Worm (Caenorhabditis elegans) whole organism, L4 larva: ENCODE results near the gene ddb-1.

ENCODE experiments used
- D1046.2 ChIP-seq: fragments of 200-800 bp; sonication (Bioruptor generic); IDR thresholded peaks from 2 replicates; pipeline ENCODE4 v1.3.6; 2022; ENCODE audit warnings: missing genetic modification characterization, missing compliant biosample characterization
- F44E2.7 ChIP-seq: fragments of 200-800 bp; sonication (Bioruptor generic); IDR thresholded peaks from 2 replicates; pipeline ENCODE4 v2.1.2; 2022; ENCODE audit warnings: missing genetic modification characterization, missing compliant biosample characterization
- F49E8.2 ChIP-seq: sonication (generic microtip); optimal IDR thresholded peaks from 2 replicates; lab custom pipeline; 2016; ENCODE audit warnings: missing compliant biosample characterization, mild to moderate bottlenecking, missing genetic modification characterization, borderline replicate concordance
- T26A8.4 ChIP-seq: fragments of 200-800 bp; sonication (Bioruptor generic); IDR thresholded peaks from 2 replicates; pipeline ENCODE4 v1.3.6; 2022; ENCODE audit warnings: missing genetic modification characterization, missing compliant biosample characterization
- Y75B8A.6 ChIP-seq: fragments of 200-800 bp; sonication (Bioruptor generic); IDR thresholded peaks from 2 replicates; pipeline ENCODE4 v1.3.6; 2022; ENCODE audit warnings: missing genetic modification reagents, missing genetic modification characterization, missing compliant biosample characterization
- aly-2 ChIP-seq: sonication (generic microtip); optimal IDR thresholded peaks from 2 replicates; lab custom pipeline; 2018; ENCODE audit warnings: missing biosample characterization, missing genetic modification characterization
- arid-1 ChIP-seq: fragments of 200-800 bp; sonication (Bioruptor generic); conservative IDR thresholded peaks from 2 replicates; pipeline ENCODE4 v1.3.6; 2022; ENCODE audit warnings: missing genetic modification reagents, missing genetic modification characterization, missing compliant biosample characterization
- attf-4 ChIP-seq: sonication (generic microtip); optimal IDR thresholded peaks from 3 replicates; lab custom pipeline; 2017; ENCODE audit warnings: missing biosample characterization, missing genetic modification characterization
- ceh-62 ChIP-seq: sonication (generic microtip); optimal IDR thresholded peaks from 2 replicates; lab custom pipeline; 2017; ENCODE audit warnings: missing biosample characterization, missing genetic modification characterization
- cey-2 ChIP-seq: sonication (generic microtip); optimal IDR thresholded peaks from 3 replicates; lab custom pipeline; 2017; ENCODE audit warnings: missing genetic modification characterization, mild to moderate bottlenecking, missing compliant biosample characterization, antibody characterized with exemption, borderline replicate concordance; ENCODE audit not compliant: insufficient read depth
- daf-16 ChIP-seq, 3 experiments: sonication (generic microtip); optimal IDR thresholded peaks; 2 replicates each; lab custom pipeline; 2016 to 2017; ENCODE audit warnings: missing genetic modification characterization in 3 of 3, missing genetic modification reagents in 3 of 3, mild to moderate bottlenecking in 2 of 3, missing compliant biosample characterization in 2 of 3, missing biosample characterization in 1 of 3, moderate library complexity in 1 of 3
- dmd-8 ChIP-seq: fragments of 200-800 bp; sonication (Bioruptor generic); IDR thresholded peaks from 2 replicates; pipeline ENCODE4 v1.3.6; 2022; ENCODE audit warnings: missing genetic modification characterization, missing compliant biosample characterization
- dmd-9 ChIP-seq: fragments of 200-800 bp; sonication (Bioruptor generic); IDR thresholded peaks from 2 replicates; pipeline ENCODE4 v1.3.6; 2022; ENCODE audit warnings: missing genetic modification reagents, missing genetic modification characterization, missing compliant biosample characterization
- dve-1 ChIP-seq: sonication (generic microtip); optimal IDR thresholded peaks from 2 replicates; lab custom pipeline; 2017; ENCODE audit warnings: antibody characterized with exemption, mild to moderate bottlenecking, missing genetic modification characterization, missing compliant biosample characterization; ENCODE audit not compliant: insufficient read depth
- egl-27 ChIP-seq: sonication (generic microtip); optimal IDR thresholded peaks from 3 replicates; lab custom pipeline; 2017; ENCODE audit warnings: missing biosample characterization, missing genetic modification reagents, missing genetic modification characterization
- egl-43 ChIP-seq: fragments of 200-800 bp; sonication (Bioruptor generic); IDR thresholded peaks from 2 replicates; pipeline ENCODE4 v1.3.6; 2022; ENCODE audit warnings: missing genetic modification reagents, missing genetic modification characterization, missing compliant biosample characterization
- fkh-10 ChIP-seq: fragments of 150-350 bp; optimal IDR thresholded peaks from 2 replicates; lab custom pipeline; 2014; ENCODE audit warnings: missing biosample characterization, missing genetic modification reagents, missing genetic modification characterization
- fos-1 ChIP-seq: fragments of 150-350 bp; optimal IDR thresholded peaks from 2 replicates; lab custom pipeline; 2014; ENCODE audit warnings: missing biosample characterization, missing genetic modification characterization
- hlh-11 ChIP-seq: fragments of 200-800 bp; sonication (Bioruptor generic); optimal IDR thresholded peaks from 2 replicates; lab custom pipeline; 2018; ENCODE audit warnings: mild to moderate bottlenecking, missing genetic modification characterization, missing compliant biosample characterization
- hlh-30 ChIP-seq: sonication (generic microtip); optimal IDR thresholded peaks from 2 replicates; lab custom pipeline; 2017; ENCODE audit warnings: antibody characterized with exemption, mild to moderate bottlenecking, missing genetic modification characterization, missing compliant biosample characterization; ENCODE audit not compliant: insufficient read depth
- jun-1 ChIP-seq: fragments of 150-350 bp; optimal IDR thresholded peaks from 2 replicates; lab custom pipeline; 2014; ENCODE audit warnings: missing biosample characterization, missing genetic modification reagents, missing genetic modification characterization
- lin-1 ChIP-seq: fragments of 200-800 bp; sonication (Bioruptor generic); IDR thresholded peaks from 2 replicates; pipeline ENCODE4 v1.3.6; 2022; ENCODE audit warnings: missing genetic modification reagents, missing genetic modification characterization, missing compliant biosample characterization
- lin-13 ChIP-seq: fragments of 150-350 bp; optimal IDR thresholded peaks from 2 replicates; lab custom pipeline; 2014; ENCODE audit warnings: missing biosample characterization, missing genetic modification reagents, missing genetic modification characterization
- lin-15B ChIP-seq: fragments of 150-350 bp; sonication (generic microtip); optimal IDR thresholded peaks from 3 replicates; lab custom pipeline; 2014; ENCODE audit warnings: missing biosample characterization, missing genetic modification characterization
- lin-38 ChIP-seq: fragments of 200-800 bp; sonication (Bioruptor generic); IDR thresholded peaks from 2 replicates; pipeline ENCODE4 v1.3.6; 2022; ENCODE audit warnings: missing genetic modification reagents, missing genetic modification characterization, missing compliant biosample characterization
- lsy-2 ChIP-seq, 2 experiments: fragments of 150-350 bp in 1 of 2; sonication (generic microtip) in 1 of 2; optimal IDR thresholded peaks; 2 replicates each; lab custom pipeline; 2014 to 2017; ENCODE audit warnings: missing biosample characterization in 2 of 2, missing genetic modification characterization in 2 of 2
- madf-5 ChIP-seq, 2 experiments: fragments of 200-800 bp; sonication (Bioruptor generic); IDR thresholded peaks; 2 replicates each; pipeline ENCODE4 v1.3.6; 2022; ENCODE audit warnings: missing compliant biosample characterization in 2 of 2, missing genetic modification characterization in 2 of 2
- mxl-2 ChIP-seq: fragments of 200-800 bp; sonication (Bioruptor generic); conservative IDR thresholded peaks from 2 replicates; pipeline ENCODE4 v1.3.6; 2022; ENCODE audit warnings: missing genetic modification reagents, missing genetic modification characterization, missing compliant biosample characterization
- nhr-10 ChIP-seq: fragments of 150-350 bp; optimal IDR thresholded peaks from 2 replicates; lab custom pipeline; 2014; ENCODE audit warnings: missing biosample characterization, missing genetic modification characterization
- nhr-111 ChIP-seq: fragments of 200-800 bp; sonication (Bioruptor generic); optimal IDR thresholded peaks from 2 replicates; lab custom pipeline; 2018; ENCODE audit warnings: mild to moderate bottlenecking, missing genetic modification characterization, missing compliant biosample characterization
- nhr-41 ChIP-seq: fragments of 200-800 bp; sonication (Bioruptor generic); IDR thresholded peaks from 2 replicates; pipeline ENCODE4 v1.3.6; 2022; ENCODE audit warnings: missing genetic modification reagents, missing genetic modification characterization, missing compliant biosample characterization
- nhr-42 ChIP-seq: fragments of 200-800 bp; sonication (Bioruptor generic); IDR thresholded peaks from 2 replicates; pipeline ENCODE4 v1.3.6; 2022; ENCODE audit warnings: missing genetic modification characterization, missing compliant biosample characterization
- nhr-48 ChIP-seq: sonication (generic microtip); optimal IDR thresholded peaks from 2 replicates; lab custom pipeline; 2016; ENCODE audit warnings: mild to moderate bottlenecking, missing genetic modification characterization, missing compliant biosample characterization
- nhr-76 ChIP-seq: fragments of 150-350 bp; optimal IDR thresholded peaks from 2 replicates; lab custom pipeline; 2014; ENCODE audit warnings: missing biosample characterization, missing genetic modification characterization
- pha-4 ChIP-seq, 2 experiments: fragments of 150-350 bp in 1 of 2; fragments of 200-800 bp in 1 of 2; sonication (Bioruptor generic) in 1 of 2; IDR thresholded peaks in 1 of 2; optimal IDR thresholded peaks in 1 of 2; 2 replicates each; pipeline versions ENCODE4 v1.3.6 to Lab custom; 2014 to 2022; ENCODE audit warnings: missing genetic modification characterization in 2 of 2, missing genetic modification reagents in 2 of 2, missing biosample characterization in 1 of 2, missing compliant biosample characterization in 1 of 2
- rbr-2 ChIP-seq: sonication (generic microtip); optimal IDR thresholded peaks from 2 replicates; lab custom pipeline; 2016; ENCODE audit warnings: missing genotype, missing genetic modification characterization, missing compliant biosample characterization
- saeg-2 ChIP-seq: fragments of 200-800 bp; sonication (Bioruptor generic); IDR thresholded peaks from 2 replicates; pipeline ENCODE4 v1.3.6; 2022; ENCODE audit warnings: missing genetic modification reagents, missing genetic modification characterization, missing compliant biosample characterization
- set-16 ChIP-seq: fragments of 200-800 bp; sonication (Bioruptor generic); IDR thresholded peaks from 2 replicates; pipeline ENCODE4 v1.3.6; 2022; ENCODE audit warnings: missing genetic modification reagents, missing genetic modification characterization, missing compliant biosample characterization
- skn-1 ChIP-seq: fragments of 150-350 bp; optimal IDR thresholded peaks from 2 replicates; lab custom pipeline; 2014; ENCODE audit warnings: missing biosample characterization, missing genetic modification characterization
- snpc-4 ChIP-seq: fragments of 150-350 bp; optimal IDR thresholded peaks from 2 replicates; lab custom pipeline; 2014; ENCODE audit warnings: missing biosample characterization, missing genetic modification characterization
- tag-97 ChIP-seq: fragments of 200-800 bp; sonication (Bioruptor generic); IDR thresholded peaks from 2 replicates; pipeline ENCODE4 v1.3.6; 2022; ENCODE audit warnings: missing genetic modification characterization, missing compliant biosample characterization
- tra-1 ChIP-seq: fragments of 200-800 bp; sonication (Bioruptor generic); IDR thresholded peaks from 2 replicates; pipeline ENCODE4 v1.3.6; 2022; ENCODE audit warnings: missing genetic modification reagents, missing genetic modification characterization, missing compliant biosample characterization
- unc-130 ChIP-seq: sonication (generic microtip); optimal IDR thresholded peaks from 2 replicates; lab custom pipeline; 2016; ENCODE audit warnings: missing genetic modification reagents, missing genetic modification characterization, missing compliant biosample characterization
- unc-39 ChIP-seq: sonication (generic microtip); optimal IDR thresholded peaks from 2 replicates; lab custom pipeline; 2017; ENCODE audit warnings: missing biosample characterization, missing genetic modification characterization
- vab-7 ChIP-seq: fragments of 200-800 bp; sonication (Bioruptor generic); IDR thresholded peaks from 2 replicates; pipeline ENCODE4 v1.3.6; 2022; ENCODE audit warnings: missing genetic modification reagents, missing genetic modification characterization, missing compliant biosample characterization
- zfp-2 ChIP-seq: sonication (generic microtip); optimal IDR thresholded peaks from 2 replicates; lab custom pipeline; 2016; ENCODE audit warnings: mild to moderate bottlenecking, missing genetic modification characterization, missing compliant biosample characterization
- zfp-3 ChIP-seq: fragments of 200-800 bp; sonication (Bioruptor generic); conservative IDR thresholded peaks from 2 replicates; pipeline ENCODE4 v1.3.6; 2022; ENCODE audit warnings: missing genetic modification reagents, missing genetic modification characterization, missing compliant biosample characterization
- zip-2 ChIP-seq: fragments of 150-350 bp; optimal IDR thresholded peaks from 2 replicates; lab custom pipeline; 2014; ENCODE audit warnings: missing biosample characterization, missing genetic modification characterization
- ztf-11 ChIP-seq: fragments of 150-350 bp; optimal IDR thresholded peaks from 2 replicates; lab custom pipeline; 2014; ENCODE audit warnings: missing biosample characterization, missing genetic modification characterization
- ztf-7 ChIP-seq: fragments of 150-350 bp; optimal IDR thresholded peaks from 2 replicates; lab custom pipeline; 2014; ENCODE audit warnings: missing biosample characterization, missing genetic modification characterization

Gene ddb-1

ce11 chrIV:12086498-12086897, 34.5 kb downstream of the ddb-1 start (continued):
- TF ChIP-seq dve-1 (tag; lab: Kevin White, UChicago) (peak; percentile 74), tag-97 (GFP tag; lab: Robert Waterston, UW) (no peak), pha-4 (GFP tag; IDR thresholded peaks at IDR 0.05; lab: Robert Waterston, UW) (peak; percentile 91), pha-4 (tag; optimal IDR thresholded peaks at IDR 0.05; lab: Kevin White, UChicago) (no peak), egl-43 (GFP tag; lab: Robert Waterston, UW) (peak; percentile 98), mxl-2 (GFP tag; lab: Robert Waterston, UW) (peak; percentile 66), skn-1 (tag; lab: Kevin White, UChicago) (no peak), nhr-42 (peak; percentile 76; the same call in 1 of the 2 replicates), zip-2 (tag; lab: Kevin White, UChicago) (peak; percentile 70), dmd-9 (GFP tag; lab: Robert Waterston, UW) (peak; percentile 68; the same call in 1 of the 2 replicates), dmd-8 (GFP tag; lab: Robert Waterston, UW) (peak; percentile 92), cey-2 (tag; lab: Kevin White, UChicago) (no peak), set-16 (GFP tag; lab: Robert Waterston, UW) (peak; percentile 67), ceh-62 (tag; lab: Kevin White, UChicago) (no peak), jun-1 (tag; lab: Kevin White, UChicago) (peak; percentile 11), ztf-11 (tag; lab: Kevin White, UChicago) (no peak), daf-16 (GFP tag; optimal IDR thresholded peaks at IDR 0.05; lab: Kevin White, UChicago) (peak; percentile 66 to 85), daf-16 (tag; optimal IDR thresholded peaks at IDR 0.05; lab: Kevin White, UChicago) (peak; percentile 64), fkh-10 (GFP tag; lab: Kevin White, UChicago) (no peak), egl-27 (tag; lab: Kevin White, UChicago) (no peak), unc-39 (tag; lab: Kevin White, UChicago) (no peak), zfp-2 (tag; lab: Kevin White, UChicago) (peak; percentile 60), vab-7 (GFP tag; lab: Robert Waterston, UW) (peak; percentile 95), ztf-7 (tag; lab: Kevin White, UChicago) (peak; percentile 88), saeg-2 (peak; percentile 51; the same call in 1 of the 2 replicates), rbr-2 (tag; lab: Kevin White, UChicago) (peak; percentile 81), tra-1 (GFP tag; lab: Robert Waterston, UW) (peak; percentile 82), Y75B8A.6 (GFP tag; lab: Robert Waterston, UW) (0 out of 2 replicates have a peak, but pooled peaks have one; percentile 27), T26A8.4 (GFP tag; lab: Robert Waterston, UW) (peak; percentile 84), fos-1 (tag; lab: Kevin White, UChicago) (no peak), unc-130 (GFP tag; lab: Kevin White, UChicago) (peak; percentile 71), madf-5 (GFP tag; IDR thresholded peaks at IDR 0.05; lab: Robert Waterston, UW) (peak; percentile 47 to 91; a peak in 2 of 4 replicates), nhr-111 (GFP tag; lab: Kevin White, UChicago) (peak; percentile 81), hlh-11 (tag; lab: Kevin White, UChicago) (peak; percentile 70), hlh-30 (peak; percentile 88), snpc-4 (tag; lab: Kevin White, UChicago) (no peak), nhr-48 (tag; lab: Kevin White, UChicago) (peak; percentile 69), arid-1 (GFP tag; lab: Robert Waterston, UW) (peak; percentile 94), D1046.2 (peak; percentile 92), lsy-2 (tag; optimal IDR thresholded peaks at IDR 0.05; lab: Kevin White, UChicago) (peak in 1 of 2 experiments; percentile 61), nhr-76 (no peak), lin-1 (GFP tag; lab: Robert Waterston, UW) (peak; percentile 64), aly-2 (tag; lab: Kevin White, UChicago) (peak; percentile 14), lin-15B (no peak), zfp-3 (GFP tag; lab: Robert Waterston, UW) (peak; percentile 79; the same call in 1 of the 2 replicates), nhr-41 (0 out of 2 replicates have a peak, but pooled peaks have one; percentile 29), attf-4 (no peak), nhr-10 (tag; lab: Kevin White, UChicago) (no peak), lin-38 (peak; percentile 88), F44E2.7 (GFP tag; lab: Robert Waterston, UW) (peak; percentile 94), lin-13 (GFP tag; lab: Kevin White, UChicago) (peak; percentile 77), F49E8.2 (peak; percentile 76)
